Fruit fly (Drosophila melanogaster) whole organism, wandering third instar larva: ENCODE data around the gene CG32428.

Experiments used
- Abd-B ChIP-seq: fragments of >200 bp; optimal IDR thresholded peaks from 2 replicates; lab custom pipeline; 2017; ENCODE audit warnings: missing biosample characterization, missing genetic modification characterization
- CG32264 ChIP-seq: fragments of 200-800 bp; sonication (Bioruptor generic); optimal IDR thresholded peaks from 2 replicates; lab custom pipeline; 2016; ENCODE audit warnings: missing biosample characterization, missing genetic modification characterization
- CG9705 ChIP-seq: fragments of 200-800 bp; sonication (Bioruptor generic); optimal IDR thresholded peaks from 2 replicates; lab custom pipeline; 2018; ENCODE audit warnings: missing biosample characterization, mild to moderate bottlenecking, missing genetic modification characterization
- CrebA ChIP-seq: fragments of 200-800 bp; sonication (Bioruptor generic); optimal IDR thresholded peaks from 2 replicates; lab custom pipeline; 2016; ENCODE audit warnings: missing biosample characterization, mild to moderate bottlenecking, missing genetic modification characterization, borderline replicate concordance
- Dfd ChIP-seq: fragments of >200 bp; optimal IDR thresholded peaks from 2 replicates; lab custom pipeline; 2017; ENCODE audit warnings: missing biosample characterization, missing genetic modification characterization
- Dif ChIP-seq: fragments of 200-275, 200-300 bp; sonication (Bioruptor generic); optimal IDR thresholded peaks from 2 replicates; lab custom pipeline; 2018; ENCODE audit warnings: missing biosample characterization, missing genetic modification characterization; ENCODE audit not compliant: partially characterized antibody
- GATAd ChIP-seq: sonication (Bioruptor generic); optimal IDR thresholded peaks from 2 replicates; lab custom pipeline; 2016; ENCODE audit warnings: missing biosample characterization, missing genetic modification characterization
- HLH106 ChIP-seq: fragments of 200-800 bp; optimal IDR thresholded peaks from 3 replicates; lab custom pipeline; 2019; ENCODE audit warnings: missing biosample characterization, mild to moderate bottlenecking, missing genetic modification characterization, moderate library complexity
- Hnf4 ChIP-seq: fragments of 200-800 bp; sonication (Bioruptor generic); optimal IDR thresholded peaks from 2 replicates; lab custom pipeline; 2016; ENCODE audit warnings: missing biosample characterization, mild to moderate bottlenecking, missing genetic modification characterization
- Hr78 ChIP-seq: fragments of >200 bp; optimal IDR thresholded peaks from 2 replicates; lab custom pipeline; 2017; ENCODE audit warnings: missing biosample characterization, missing genetic modification characterization
- Hr83 ChIP-seq: fragments of 200-300 bp; sonication (Bioruptor generic); optimal IDR thresholded peaks from 2 replicates; lab custom pipeline; 2016; ENCODE audit warnings: missing biosample characterization, mild to moderate bottlenecking, missing genetic modification characterization, moderate library complexity; ENCODE audit not compliant: poor library complexity, severe bottlenecking
- Jra ChIP-seq: sonication (Bioruptor generic); optimal IDR thresholded peaks from 2 replicates; lab custom pipeline; 2016; ENCODE audit warnings: missing biosample characterization, missing genetic modification characterization
- Mio ChIP-seq: sonication (Bioruptor generic); optimal IDR thresholded peaks from 2 replicates; lab custom pipeline; 2016; ENCODE audit warnings: missing biosample characterization, missing genetic modification characterization
- Myc ChIP-seq: fragments of >200 bp; optimal IDR thresholded peaks from 2 replicates; lab custom pipeline; 2017
- N ChIP-seq: fragments of >200 bp; optimal IDR thresholded peaks from 2 replicates; lab custom pipeline; 2018; ENCODE audit warnings: missing biosample characterization, missing external identifiers, missing genetic modification characterization
- OdsH ChIP-seq: fragments of 200-800 bp; sonication (Bioruptor generic); optimal IDR thresholded peaks from 2 replicates; lab custom pipeline; 2016; ENCODE audit warnings: missing biosample characterization, mild to moderate bottlenecking, missing genetic modification characterization
- Rel ChIP-seq, 2 experiments: fragments of 200-800 bp; sonication (Bioruptor generic) in 1 of 2; optimal IDR thresholded peaks; 2 replicates in 1 of 2; 3 replicates in 1 of 2; lab custom pipeline; 2016 to 2019; ENCODE audit warnings: mild to moderate bottlenecking in 2 of 2, missing biosample characterization in 2 of 2, missing genetic modification characterization in 2 of 2, moderate library complexity in 1 of 2
- Sp1 ChIP-seq: fragments of 200-800 bp; sonication (Bioruptor generic); optimal IDR thresholded peaks from 3 replicates; lab custom pipeline; 2019; ENCODE audit warnings: missing biosample characterization, mild to moderate bottlenecking, missing genetic modification characterization, moderate library complexity
- Vsx2 ChIP-seq: fragments of 200-300, 225-300 bp; sonication (Bioruptor generic); optimal IDR thresholded peaks from 2 replicates; lab custom pipeline; 2018; ENCODE audit warnings: missing biosample characterization, missing genetic modification characterization; ENCODE audit not compliant: partially characterized antibody
- br ChIP-seq: fragments of 200-800 bp; sonication (Bioruptor generic); optimal IDR thresholded peaks from 2 replicates; lab custom pipeline; 2016; ENCODE audit warnings: missing biosample characterization, missing genetic modification characterization
- brk ChIP-seq: fragments of 200-800 bp; sonication (Bioruptor generic); optimal IDR thresholded peaks from 2 replicates; lab custom pipeline; 2016; ENCODE audit warnings: missing biosample characterization, mild to moderate bottlenecking, missing genetic modification characterization
- dl ChIP-seq, 2 experiments: fragments of 175-275, 200-275 bp in 1 of 2; fragments of 200-275 bp in 1 of 2; sonication (Bioruptor generic); optimal IDR thresholded peaks; lab custom pipeline; 2018; ENCODE audit warnings: mild to moderate bottlenecking in 2 of 2, missing biosample characterization in 2 of 2, missing genetic modification characterization in 2 of 2, moderate library complexity in 2 of 2; ENCODE audit not compliant: partially characterized antibody in 2 of 2, insufficient read depth in 1 of 2
- dmrt93B ChIP-seq: fragments of 200-800 bp; sonication (Bioruptor generic); optimal IDR thresholded peaks from 2 replicates; lab custom pipeline; 2018; ENCODE audit warnings: missing biosample characterization, mild to moderate bottlenecking, missing genetic modification characterization
- dsf ChIP-seq: sonication (Bioruptor generic); optimal IDR thresholded peaks from 2 replicates; lab custom pipeline; 2016; ENCODE audit warnings: missing biosample characterization, missing genetic modification characterization, borderline replicate concordance
- ey ChIP-seq: fragments of 200-800 bp; sonication (Bioruptor generic); optimal IDR thresholded peaks from 2 replicates; lab custom pipeline; 2016; ENCODE audit warnings: missing biosample characterization, missing genetic modification characterization
- foxo ChIP-seq, 2 experiments: fragments of 200-800 bp; sonication (Bioruptor generic); optimal IDR thresholded peaks; 2 replicates in 1 of 2; 3 replicates in 1 of 2; lab custom pipeline; 2016 to 2017; ENCODE audit warnings: missing biosample characterization in 2 of 2, missing genetic modification characterization in 2 of 2
- fru ChIP-seq: fragments of 200-800 bp; sonication (Bioruptor generic); optimal IDR thresholded peaks from 3 replicates; lab custom pipeline; 2016; ENCODE audit warnings: missing biosample characterization, mild to moderate bottlenecking, missing genetic modification characterization
- h ChIP-seq: fragments of 200-800 bp; sonication (Bioruptor generic); optimal IDR thresholded peaks from 3 replicates; lab custom pipeline; 2016; ENCODE audit warnings: missing biosample characterization, mild to moderate bottlenecking, missing genetic modification characterization
- jim ChIP-seq: fragments of 175-275, 200-325 bp; sonication (Bioruptor generic); optimal IDR thresholded peaks from 2 replicates; lab custom pipeline; 2016; ENCODE audit warnings: missing biosample characterization, mild to moderate bottlenecking, missing genetic modification characterization
- lola ChIP-seq: fragments of >200 bp; optimal IDR thresholded peaks from 2 replicates; lab custom pipeline; 2017; ENCODE audit warnings: missing biosample characterization, missing genetic modification characterization
- pan ChIP-seq: fragments of >200 bp; optimal IDR thresholded peaks from 2 replicates; lab custom pipeline; 2017
- psq ChIP-seq: fragments of 200-800 bp; sonication (Bioruptor generic); optimal IDR thresholded peaks from 3 replicates; lab custom pipeline; 2017; ENCODE audit warnings: missing biosample characterization, mild to moderate bottlenecking, missing genetic modification characterization, moderate library complexity
- rgr ChIP-seq: fragments of 200-800 bp; sonication (Bioruptor generic); optimal IDR thresholded peaks from 3 replicates; lab custom pipeline; 2016; ENCODE audit warnings: missing biosample characterization, mild to moderate bottlenecking, missing genetic modification characterization
- sage ChIP-seq: fragments of 200-800 bp; sonication (Bioruptor generic); optimal IDR thresholded peaks from 2 replicates; lab custom pipeline; 2016; ENCODE audit warnings: missing biosample characterization, mild to moderate bottlenecking, missing genetic modification characterization
- sv ChIP-seq: fragments of 200-800 bp; sonication (Bioruptor generic); optimal IDR thresholded peaks from 3 replicates; lab custom pipeline; 2016; ENCODE audit warnings: missing biosample characterization, missing genetic modification characterization
- tai ChIP-seq: sonication (Bioruptor generic); optimal IDR thresholded peaks from 2 replicates; lab custom pipeline; 2016; ENCODE audit warnings: missing biosample characterization, missing genetic modification characterization
- usp ChIP-seq: fragments of >200 bp; optimal IDR thresholded peaks from 2 replicates; lab custom pipeline; 2017; ENCODE audit warnings: missing biosample characterization, missing genetic modification characterization
- woc ChIP-seq: sonication (Bioruptor generic); optimal IDR thresholded peaks from 2 replicates; lab custom pipeline; 2016; ENCODE audit warnings: missing biosample characterization, mild to moderate bottlenecking, missing genetic modification characterization

CG32428 gene

DNA sequence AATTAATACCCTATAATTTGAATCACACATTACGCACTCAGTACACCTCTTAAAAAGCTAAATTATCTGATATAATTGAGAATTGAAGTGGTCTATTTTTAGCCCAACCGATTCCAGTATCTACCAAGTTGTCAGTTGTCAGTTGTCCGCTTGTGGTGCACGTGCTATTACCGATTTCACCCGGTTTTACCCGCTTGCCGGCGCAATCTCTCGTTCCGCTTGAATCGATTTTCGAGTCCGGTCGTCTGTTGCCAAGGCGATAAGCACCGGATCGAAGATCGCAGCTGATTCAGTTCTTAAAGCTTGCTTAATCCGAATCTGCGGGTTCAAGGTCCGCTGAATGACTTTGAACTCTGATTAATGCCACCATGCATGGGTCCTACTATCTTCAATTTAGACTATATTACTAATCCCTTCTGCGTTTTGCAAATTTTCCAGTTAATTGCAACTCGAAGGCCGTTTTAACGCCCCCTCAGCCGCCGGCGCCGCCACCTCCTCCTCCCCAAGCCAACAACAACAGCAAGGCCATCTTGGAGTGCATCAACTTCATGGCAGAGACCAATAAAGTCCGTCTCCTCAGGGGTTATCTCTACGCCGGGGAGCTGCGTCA lies 38.1 kb upstream of the CG32428 start:
- TF ChIP-seq dl (GFP tag; optimal IDR thresholded peaks at IDR 0.05; lab: Kevin White, UChicago; ENCODE audit: insufficient read depth in 1 of 2, partially characterized antibody in 2 of 2) (no peak), Hnf4 (GFP tag; lab: Kevin White, UChicago) (no peak), Hr83 (GFP tag; lab: Kevin White, UChicago) (no peak), fru (GFP tag; lab: Kevin White, UChicago) (no peak), GATAd (GFP tag; lab: Kevin White, UChicago) (no peak), foxo (GFP tag; optimal IDR thresholded peaks at IDR 0.05; lab: Kevin White, UChicago) (no peak), N (GFP tag; lab: Kevin White, UChicago) (no peak), brk (GFP tag; lab: Kevin White, UChicago) (no peak), rgr (no peak)

DNA sequence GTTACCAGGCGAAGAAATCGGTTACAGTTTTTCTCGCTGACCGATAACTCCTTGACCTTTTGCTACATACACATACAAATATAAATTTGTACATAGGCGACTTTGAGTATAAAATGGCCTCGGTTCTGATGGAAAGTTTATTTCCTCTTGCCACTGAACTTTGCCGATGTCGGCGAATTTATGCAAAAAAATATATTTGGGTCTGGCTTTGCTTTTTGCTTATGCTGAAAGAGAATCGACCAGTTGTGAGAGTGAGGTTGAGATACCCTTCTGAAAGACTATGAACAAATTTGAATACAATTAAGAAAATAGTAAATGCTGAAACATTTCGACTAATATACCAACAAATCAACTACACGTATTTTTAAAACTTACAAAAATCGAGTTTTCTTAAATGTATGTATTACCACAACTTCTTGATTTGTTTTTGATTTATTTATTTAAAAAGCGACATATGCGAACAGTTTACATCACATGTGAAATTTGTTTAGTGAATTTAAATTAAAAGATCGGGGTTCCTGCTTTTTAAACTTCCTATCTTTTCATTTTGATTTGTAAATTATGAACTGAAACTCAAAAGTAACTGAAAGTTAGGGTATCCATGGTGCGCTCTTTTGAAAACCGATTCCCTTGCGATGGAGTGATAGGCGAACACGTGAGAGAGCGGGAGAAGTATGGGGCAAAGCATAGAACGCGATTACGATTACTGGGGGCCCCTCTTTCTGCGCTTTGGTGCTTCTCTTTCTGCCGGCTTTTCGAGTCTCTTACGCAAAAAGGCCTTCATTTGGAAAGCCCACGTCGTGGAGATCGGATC lies 35.8 kb upstream of the CG32428 start:
- TF ChIP-seq tai (peak; percentile 69), foxo (GFP tag; optimal IDR thresholded peaks at IDR 0.05; lab: Kevin White, UChicago) (peak in 1 of 2 experiments; percentile 86), Vsx2 (GFP tag; lab: Kevin White, UChicago) (no peak), GATAd (GFP tag; lab: Kevin White, UChicago) (no peak), fru (GFP tag; lab: Kevin White, UChicago) (peak; percentile 87), Dif (GFP tag; lab: Kevin White, UChicago) (peak; percentile 51), N (GFP tag; lab: Kevin White, UChicago) (no peak), Abd-B (no peak), jim (GFP tag; lab: Kevin White, UChicago) (no peak), CG9705 (peak; percentile 63), CG32264 (peak; percentile 49), dmrt93B (GFP tag; lab: Kevin White, UChicago) (peak; percentile 61), Rel (GFP tag; optimal IDR thresholded peaks at IDR 0.05; lab: Kevin White, UChicago) (peak; percentile 31), Rel (tag; optimal IDR thresholded peaks at IDR 0.05; lab: Kevin White, UChicago) (peak; percentile 21), Dfd (GFP tag; lab: Kevin White, UChicago) (no peak), Myc (no peak), OdsH (GFP tag; lab: Kevin White, UChicago) (peak; percentile 81), Hnf4 (GFP tag; lab: Kevin White, UChicago) (peak; percentile 60), HLH106 (peak; percentile 77), woc (GFP tag; lab: Kevin White, UChicago) (peak; percentile 96), brk (GFP tag; lab: Kevin White, UChicago) (peak; percentile 23), lola (GFP tag; lab: Kevin White, UChicago) (no peak), sage (GFP tag; lab: Kevin White, UChicago) (peak; percentile 18), ey (peak; percentile 85), sv (peak; percentile 70), pan (lab: Kevin White, UChicago) (no peak), h (GFP tag; lab: Kevin White, UChicago) (peak; percentile 83), rgr (peak; percentile 75), CrebA (GFP tag; lab: Kevin White, UChicago) (no peak), dsf (GFP tag; lab: Kevin White, UChicago) (no peak), dl (GFP tag; optimal IDR thresholded peaks at IDR 0.05; lab: Kevin White, UChicago; ENCODE audit: insufficient read depth in 1 of 2, partially characterized antibody in 2 of 2) (peak in 1 of 2 experiments; percentile 60), Mio (GFP tag; lab: Kevin White, UChicago) (no peak), usp (GFP tag; lab: Kevin White, UChicago) (no peak), psq (GFP tag; lab: Kevin White, UChicago) (peak; percentile 89), br (GFP tag; lab: Kevin White, UChicago) (peak; percentile 83), Hr83 (GFP tag; lab: Kevin White, UChicago) (no peak), Hr78 (GFP tag; lab: Kevin White, UChicago) (no peak), Jra (GFP tag; lab: Kevin White, UChicago) (peak; percentile 67), Sp1 (GFP tag; lab: Kevin White, UChicago) (peak; percentile 87)
